Worm (Caenorhabditis elegans) whole organism, L3 larva: ENCODE results near the gene srx-135.

Experiments
- ceh-82 ChIP-seq: fragments of 150-350 bp; optimal IDR thresholded peaks from 2 replicates; lab custom pipeline; 2014; ENCODE audit warnings: missing biosample characterization, missing genetic modification characterization
- egl-27 ChIP-seq: sonication (generic microtip); optimal IDR thresholded peaks from 4 replicates; lab custom pipeline; 2017; ENCODE audit warnings: missing biosample characterization, missing genetic modification reagents, missing genetic modification characterization
- fos-1 ChIP-seq: fragments of 150-350 bp; optimal IDR thresholded peaks from 2 replicates; lab custom pipeline; 2014; ENCODE audit warnings: missing biosample characterization, missing genetic modification characterization
- lin-39 ChIP-seq: fragments of 150-350 bp; optimal IDR thresholded peaks from 2 replicates; lab custom pipeline; 2018; ENCODE audit warnings: missing biosample characterization, missing genetic modification reagents, missing genetic modification characterization
- nhr-11 ChIP-seq: fragments of 150-350 bp; optimal IDR thresholded peaks from 2 replicates; lab custom pipeline; 2014; ENCODE audit warnings: missing biosample characterization, missing genetic modification characterization
- nhr-12 ChIP-seq: fragments of 150-350 bp; optimal IDR thresholded peaks from 2 replicates; lab custom pipeline; 2014; ENCODE audit warnings: missing biosample characterization, missing genetic modification characterization

ce11 chrV:13830813-13831212 is 28.2 kb upstream of the srx-135 start, which contains the start of gene str-165:
- TF ChIP-seq nhr-11 = no peak
- no peak for TF ChIP-seq egl-27 (tag; lab: Kevin White, UChicago)
- no peak for TF ChIP-seq ceh-82 (tag; lab: Kevin White, UChicago)
- no peak for TF ChIP-seq lin-39 (tag; lab: Kevin White, UChicago)
- no peak for TF ChIP-seq fos-1 (tag; lab: Kevin White, UChicago)
- TF ChIP-seq nhr-12 = no peak
